Fruit fly (Drosophila melanogaster) whole organism, embryonic: Measurements from ENCODE around the gene dbe.
"Not testable (repeated sequence)": the region's sequence is repeated elsewhere in the genome, so short reads cannot be mapped to it uniquely, and the experiment has no call there.

ENCODE experiments used
- Awh ChIP-seq: fragments of 200-800 bp; sonication (Bioruptor generic); IDR thresholded peaks from 2 replicates; pipeline ENCODE4, ENCODE4 v1.3.6; 2022; ENCODE audit warnings: missing biosample characterization, missing genetic modification characterization
- Blimp-1 ChIP-seq: fragments of 200-800 bp; sonication (Bioruptor generic); optimal IDR thresholded peaks from 3 replicates; lab custom pipeline; 2018; ENCODE audit warnings: missing biosample characterization, missing genetic modification characterization, mild to moderate bottlenecking, moderate library complexity, missing genetic modification reagents
- CG10209 ChIP-seq: fragments of 200-800 bp; sonication (Bioruptor generic); optimal IDR thresholded peaks from 3 replicates; lab custom pipeline; 2017; ENCODE audit warnings: missing biosample characterization, mild to moderate bottlenecking, missing genetic modification characterization, missing genetic modification reagents
- CG10959 ChIP-seq: fragments of 200-800 bp; sonication (Bioruptor generic); IDR thresholded peaks from 2 replicates; pipeline ENCODE4 v1.3.6; 2022; ENCODE audit warnings: missing biosample characterization, missing genetic modification characterization
- CG10979 ChIP-seq: fragments of 200-800 bp; sonication (Bioruptor generic); optimal IDR thresholded peaks from 2 replicates; lab custom pipeline; 2018; ENCODE audit warnings: missing biosample characterization, mild to moderate bottlenecking, missing genetic modification characterization, moderate library complexity
- CG13624 ChIP-seq: fragments of 200-800 bp; sonication (Bioruptor generic); optimal IDR thresholded peaks from 2 replicates; lab custom pipeline; 2016; ENCODE audit warnings: missing biosample characterization, missing genetic modification characterization
- CG1647 ChIP-seq: fragments of 200-800 bp; sonication (Bioruptor generic); optimal IDR thresholded peaks from 3 replicates; lab custom pipeline; 2016; ENCODE audit warnings: missing biosample characterization, missing genetic modification characterization
- CG16813 ChIP-seq: fragments of 200-800 bp; sonication (Bioruptor generic); IDR thresholded peaks from 3 replicates; pipeline ENCODE4 v1.3.6; 2022; ENCODE audit warnings: missing biosample characterization, missing genetic modification characterization; ENCODE audit not compliant: partially characterized antibody
- CG17359 ChIP-seq: fragments of 200-800 bp; sonication (Bioruptor generic); optimal IDR thresholded peaks from 3 replicates; lab custom pipeline; 2018; ENCODE audit warnings: missing biosample characterization, mild to moderate bottlenecking, missing genetic modification characterization, moderate library complexity
- CG17361 ChIP-seq: fragments of 200-800 bp; sonication (Bioruptor generic); IDR thresholded peaks from 3 replicates; pipeline ENCODE4 v1.3.6; 2022; ENCODE audit warnings: missing biosample characterization, missing genetic modification characterization
- CG18262 ChIP-seq: fragments of 200-800 bp; optimal IDR thresholded peaks from 3 replicates; lab custom pipeline; 2019; ENCODE audit warnings: missing biosample characterization, mild to moderate bottlenecking, missing genetic modification characterization, moderate library complexity
- CG2199 ChIP-seq: fragments of 200-800 bp; sonication (Bioruptor generic); IDR thresholded peaks from 3 replicates; pipeline ENCODE4 v1.3.6; 2022; ENCODE audit warnings: missing biosample characterization, missing genetic modification characterization
- CG2712 ChIP-seq: fragments of 200-800 bp; optimal IDR thresholded peaks from 3 replicates; lab custom pipeline; 2019; ENCODE audit warnings: missing biosample characterization, mild to moderate bottlenecking, missing genetic modification characterization, moderate library complexity
- CG2875 ChIP-seq: fragments of 200-800 bp; sonication (Bioruptor generic); optimal IDR thresholded peaks from 2 replicates; lab custom pipeline; 2017; ENCODE audit warnings: missing biosample characterization, mild to moderate bottlenecking, missing genetic modification characterization, missing genetic modification reagents
- CG32772 ChIP-seq: fragments of 200-800 bp; sonication (Bioruptor generic); IDR thresholded peaks from 2 replicates; pipeline ENCODE4 v1.3.6; 2022; ENCODE audit warnings: missing biosample characterization, missing genetic modification characterization
- CG4820 ChIP-seq: fragments of 200-800 bp; sonication (Bioruptor generic); optimal IDR thresholded peaks from 3 replicates; lab custom pipeline; 2016; ENCODE audit warnings: missing biosample characterization, missing genetic modification characterization
- CG7839 ChIP-seq: fragments of 200-800 bp; sonication (Bioruptor generic); optimal IDR thresholded peaks from 3 replicates; lab custom pipeline; 2018; ENCODE audit warnings: missing biosample characterization, mild to moderate bottlenecking, missing genetic modification characterization, moderate library complexity
- CG8944 ChIP-seq: fragments of 200-800 bp; sonication (Bioruptor generic); optimal IDR thresholded peaks from 3 replicates; lab custom pipeline; 2016; ENCODE audit warnings: missing biosample characterization, missing genetic modification characterization
- Elba2 ChIP-seq: fragments of 200-800 bp; sonication (Bioruptor generic); optimal IDR thresholded peaks from 3 replicates; lab custom pipeline; 2016; ENCODE audit warnings: missing biosample characterization, missing genetic modification characterization
- H15 ChIP-seq: fragments of 200-800 bp; sonication (Bioruptor generic); IDR thresholded peaks from 3 replicates; pipeline ENCODE4 v1.3.6; 2022; ENCODE audit warnings: missing biosample characterization, missing genetic modification characterization
- HLH3B ChIP-seq: fragments of 200-800 bp; sonication (Bioruptor generic); IDR thresholded peaks from 2 replicates; pipeline ENCODE4 v1.3.6; 2022; ENCODE audit warnings: missing biosample characterization, missing genetic modification characterization
- Hr78 ChIP-seq, 2 experiments: fragments of 200-800 bp in 1 of 2; fragments of >200 bp in 1 of 2; sonication (Bioruptor generic) in 1 of 2; optimal IDR thresholded peaks; 2 replicates each; lab custom pipeline; 2017 to 2019; ENCODE audit warnings: missing biosample characterization in 2 of 2, missing genetic modification characterization in 2 of 2, mild to moderate bottlenecking in 1 of 2, moderate library complexity in 1 of 2
- NC2β ChIP-seq: fragments of 200-800 bp; sonication (Bioruptor generic); optimal IDR thresholded peaks from 2 replicates; lab custom pipeline; 2016; ENCODE audit warnings: missing biosample characterization, missing genetic modification characterization
- Pdp1 ChIP-seq, 2 experiments: fragments of 200-800 bp; sonication (Bioruptor generic); optimal IDR thresholded peaks; 3 replicates each; lab custom pipeline; 2016; ENCODE audit warnings: missing biosample characterization in 2 of 2, missing genetic modification characterization in 2 of 2, mild to moderate bottlenecking in 1 of 2, moderate library complexity in 1 of 2
- Scr ChIP-seq: fragments of 200-800 bp; sonication (Bioruptor generic); IDR thresholded peaks from 2 replicates; pipeline ENCODE4 v1.3.6; 2022; ENCODE audit warnings: missing biosample characterization, missing genetic modification characterization; ENCODE audit not compliant: partially characterized antibody
- Sox102F ChIP-seq: fragments of 200-800 bp; sonication (Bioruptor generic); optimal IDR thresholded peaks from 2 replicates; lab custom pipeline; 2018; ENCODE audit warnings: missing biosample characterization, mild to moderate bottlenecking, missing genetic modification characterization, moderate library complexity
- Stat92E ChIP-seq, 3 experiments: fragments of >200 bp in 2 of 3; fragments of 200-800 bp in 1 of 3; sonication (Bioruptor generic) in 1 of 3; optimal IDR thresholded peaks; 2 replicates each; lab custom pipeline; 2017 to 2019; ENCODE audit warnings: missing biosample characterization in 3 of 3, missing genetic modification characterization in 3 of 3, mild to moderate bottlenecking in 1 of 3, moderate library complexity in 1 of 3
- Xrp1 ChIP-seq: fragments of 200-800 bp; sonication (Bioruptor generic); IDR thresholded peaks from 2 replicates; pipeline ENCODE4 v1.3.6; 2022; ENCODE audit warnings: missing biosample characterization, missing genetic modification characterization
- dm ChIP-seq: fragments of 200-800 bp; sonication (Bioruptor generic); optimal IDR thresholded peaks from 3 replicates; lab custom pipeline; 2016; ENCODE audit warnings: missing biosample characterization, missing genetic modification characterization
- dmrt99B ChIP-seq: fragments of 200-800 bp; sonication (Bioruptor generic); optimal IDR thresholded peaks from 2 replicates; lab custom pipeline; 2018; ENCODE audit warnings: missing biosample characterization, mild to moderate bottlenecking, missing genetic modification characterization, moderate library complexity
- ewg ChIP-seq: fragments of 200-800 bp; sonication (Bioruptor generic); optimal IDR thresholded peaks from 3 replicates; lab custom pipeline; 2017; ENCODE audit warnings: mild to moderate bottlenecking, missing biosample characterization, missing genetic modification reagents, missing genetic modification characterization
- fd96Cb ChIP-seq: fragments of 200-800 bp; sonication (Bioruptor generic); optimal IDR thresholded peaks from 2 replicates; lab custom pipeline; 2018; ENCODE audit warnings: missing biosample characterization, mild to moderate bottlenecking, missing genetic modification characterization, moderate library complexity
- gce ChIP-seq: fragments of 200-800 bp; sonication (Bioruptor generic); IDR thresholded peaks from 3 replicates; pipeline ENCODE4 v1.3.6; 2022; ENCODE audit warnings: missing biosample characterization, missing genetic modification characterization
- gem ChIP-seq: fragments of 200-800 bp; sonication (Bioruptor generic); optimal IDR thresholded peaks from 2 replicates; lab custom pipeline; 2019; ENCODE audit warnings: missing biosample characterization, mild to moderate bottlenecking, missing genetic modification characterization, moderate library complexity
- gt ChIP-seq: fragments of 200-800 bp; sonication (Bioruptor generic); IDR thresholded peaks from 2 replicates; pipeline ENCODE4 v1.3.6; 2022; ENCODE audit warnings: missing biosample characterization, missing genetic modification characterization
- inv ChIP-seq: fragments of 200-800 bp; sonication (Bioruptor generic); IDR thresholded peaks from 2 replicates; pipeline ENCODE4 v1.3.6; 2022; ENCODE audit warnings: missing biosample characterization, missing genetic modification characterization; ENCODE audit not compliant: partially characterized antibody
- jumu ChIP-seq: fragments of 200-800 bp; sonication (Bioruptor generic); optimal IDR thresholded peaks from 3 replicates; lab custom pipeline; 2016; ENCODE audit warnings: missing biosample characterization, missing genetic modification characterization
- lilli ChIP-seq: fragments of 200-800 bp; sonication (Bioruptor generic); optimal IDR thresholded peaks from 3 replicates; lab custom pipeline; 2016; ENCODE audit warnings: missing biosample characterization, missing genetic modification characterization
- lov ChIP-seq, 2 experiments: fragments of 200-800 bp in 1 of 2; fragments of >200 bp in 1 of 2; sonication (Bioruptor generic) in 1 of 2; IDR thresholded peaks in 1 of 2; optimal IDR thresholded peaks in 1 of 2; 2 replicates in 1 of 2; 3 replicates in 1 of 2; pipeline versions ENCODE4 v1.3.6 to Lab custom; 2017 to 2022; ENCODE audit warnings: missing biosample characterization in 1 of 2, missing genetic modification characterization in 1 of 2
- peb ChIP-seq: fragments of 200-800 bp; sonication (Bioruptor generic); IDR thresholded peaks from 2 replicates; pipeline ENCODE4 v1.3.6; 2022; ENCODE audit warnings: missing biosample characterization, missing genetic modification characterization
- pnt ChIP-seq: fragments of 200-800 bp; sonication (Bioruptor generic); optimal IDR thresholded peaks from 3 replicates; lab custom pipeline; 2016; ENCODE audit warnings: missing biosample characterization, missing genetic modification characterization
- pum ChIP-seq: fragments of 200-800 bp; sonication (Bioruptor generic); optimal IDR thresholded peaks from 2 replicates; lab custom pipeline; 2016; ENCODE audit warnings: missing biosample characterization, missing genetic modification characterization
- repo ChIP-seq: fragments of 200-800 bp; sonication (Bioruptor generic); optimal IDR thresholded peaks from 2 replicates; lab custom pipeline; 2016; ENCODE audit warnings: missing biosample characterization, missing genetic modification characterization
- sisA ChIP-seq: fragments of 200-800 bp; sonication (Bioruptor generic); IDR thresholded peaks from 2 replicates; pipeline ENCODE4 v1.3.6; 2022; ENCODE audit warnings: missing biosample characterization, missing genetic modification characterization
- twi ChIP-seq: fragments of 200-800 bp; optimal IDR thresholded peaks from 2 replicates; lab custom pipeline; 2019; ENCODE audit warnings: missing biosample characterization, mild to moderate bottlenecking, missing genetic modification characterization, moderate library complexity
- unpg ChIP-seq: fragments of 200-800 bp; sonication (Bioruptor generic); optimal IDR thresholded peaks from 3 replicates; lab custom pipeline; 2018; ENCODE audit warnings: missing biosample characterization, mild to moderate bottlenecking, missing genetic modification characterization, moderate library complexity
- z ChIP-seq: fragments of 200-800 bp; sonication (Bioruptor generic); IDR thresholded peaks from 3 replicates; pipeline ENCODE4 v1.3.6; 2022; ENCODE audit warnings: missing biosample characterization, missing genetic modification characterization

Gene dbe

DNA sequence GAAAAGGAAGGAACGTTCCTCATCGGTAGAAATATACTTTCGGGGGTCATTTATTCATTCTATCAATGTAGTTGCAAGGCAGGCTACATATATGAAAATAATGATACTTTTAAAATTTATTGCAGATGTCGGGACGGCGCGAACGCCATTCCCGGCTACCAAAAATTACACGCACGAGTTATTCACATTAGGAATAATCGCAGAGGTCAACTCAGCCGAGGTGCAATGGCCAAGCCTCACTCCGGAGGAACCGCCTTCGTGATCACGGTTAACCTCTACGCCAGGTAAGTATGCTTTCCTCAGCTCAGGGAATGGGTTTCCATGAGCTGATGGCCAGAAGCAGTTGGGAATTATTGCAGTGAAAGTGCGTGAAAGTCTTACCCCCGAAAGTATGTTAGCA, 31.7 kb upstream of the dbe start:
- not testable (repeated sequence) for TF ChIP-seq lov (optimal IDR thresholded peaks at IDR 0.05; lab: Kevin White, UChicago)
- peak; percentile 18; the same call in 1 of the 3 replicates for TF ChIP-seq lov (GFP tag; IDR thresholded peaks at IDR 0.05; lab: Robert Waterston, UW)
- TF ChIP-seq CG16813 (GFP tag; lab: Robert Waterston, UW) = peak; percentile 23; the same call in 1 of the 3 replicates
- TF ChIP-seq CG4820 (GFP tag; lab: Kevin White, UChicago) = peak; percentile 28
- peak; percentile 23; the same call in 1 of the 3 replicates for TF ChIP-seq z
- TF ChIP-seq CG10209 (GFP tag; lab: Kevin White, UChicago) = peak; percentile 52
- TF ChIP-seq CG8944 = peak; percentile 48
- 0 out of 3 replicates have a peak, but pooled peaks have one; percentile 37 for TF ChIP-seq H15 (GFP tag; lab: Robert Waterston, UW)
- TF ChIP-seq CG7839 (tag; lab: Kevin White, UChicago) = peak; percentile 45
- TF ChIP-seq CG1647 (GFP tag; lab: Kevin White, UChicago) = peak; percentile 34
- TF ChIP-seq gce (GFP tag; lab: Robert Waterston, UW) = peak; percentile 46; the same call in 1 of the 3 replicates
- peak; percentile 23; the same call in 1 of the 2 replicates for TF ChIP-seq gt (GFP tag; lab: Robert Waterston, UW)
- peak; percentile 45 for TF ChIP-seq jumu
- peak; percentile 34 for TF ChIP-seq twi
- peak; percentile 70 for TF ChIP-seq NC2β (GFP tag; lab: Kevin White, UChicago)
- TF ChIP-seq Elba2 (GFP tag; lab: Kevin White, UChicago) = peak; percentile 45
- peak; percentile 12 for TF ChIP-seq dm (GFP tag; lab: Kevin White, UChicago)
- peak; percentile 66 for TF ChIP-seq CG10959 (GFP tag; lab: Robert Waterston, UW)
- peak; percentile 88; the same call in 2 of the 3 replicates for TF ChIP-seq CG2199 (GFP tag; lab: Robert Waterston, UW)
- peak; percentile 15 for TF ChIP-seq gem (tag; lab: Kevin White, UChicago)
- TF ChIP-seq CG2875 = peak; percentile 39
- TF ChIP-seq fd96Cb (tag; lab: Kevin White, UChicago) = peak; percentile 30
- peak; percentile 31 for TF ChIP-seq pum (GFP tag; lab: Kevin White, UChicago)
- peak; percentile 7 for TF ChIP-seq Sox102F (GFP tag; lab: Kevin White, UChicago)
- peak in 1 of 2 experiments; percentile 28 for TF ChIP-seq Pdp1 (GFP tag; optimal IDR thresholded peaks at IDR 0.05; lab: Kevin White, UChicago)
- TF ChIP-seq CG13624 (GFP tag; lab: Kevin White, UChicago) = peak; percentile 10
- TF ChIP-seq Stat92E (GFP tag; optimal IDR thresholded peaks at IDR 0.05; lab: Kevin White, UChicago) = peak in 1 of 3 experiments; percentile 90
- TF ChIP-seq Xrp1 (GFP tag; lab: Robert Waterston, UW) = peak; percentile 73
- TF ChIP-seq CG32772 (GFP tag; lab: Robert Waterston, UW) = peak; percentile 19; the same call in 1 of the 2 replicates
- peak; percentile 36; the same call in 2 of the 3 replicates for TF ChIP-seq CG17361 (GFP tag; lab: Robert Waterston, UW)
- TF ChIP-seq repo (GFP tag; lab: Kevin White, UChicago) = peak; percentile 3
- TF ChIP-seq Awh (GFP tag; lab: Robert Waterston, UW) = 0 out of 2 replicates have a peak, but pooled peaks have one; percentile 16
- 0 out of 2 replicates have a peak, but pooled peaks have one; percentile 24 for TF ChIP-seq HLH3B (GFP tag; lab: Robert Waterston, UW)
- peak; percentile 53 for TF ChIP-seq CG17359 (tag; lab: Kevin White, UChicago)
- peak; percentile 36 for TF ChIP-seq dmrt99B (tag; lab: Kevin White, UChicago)
- TF ChIP-seq Hr78 (GFP tag; optimal IDR thresholded peaks at IDR 0.05; lab: Kevin White, UChicago) = peak in 1 of 2 experiments; percentile 29
- 0 out of 2 replicates have a peak, but pooled peaks have one; percentile 27 for TF ChIP-seq Scr (GFP tag; lab: Robert Waterston, UW)
- peak; percentile 47 for TF ChIP-seq CG2712 (tag; lab: Kevin White, UChicago)
- TF ChIP-seq Blimp-1 (GFP tag; lab: Kevin White, UChicago) = peak; percentile 23
- TF ChIP-seq CG18262 (tag; lab: Kevin White, UChicago) = peak; percentile 51
- TF ChIP-seq peb (GFP tag; lab: Robert Waterston, UW) = peak; percentile 48; the same call in 1 of the 2 replicates
- TF ChIP-seq sisA (GFP tag; lab: Robert Waterston, UW) = 0 out of 2 replicates have a peak, but pooled peaks have one; percentile 27
- TF ChIP-seq pnt (GFP tag; lab: Kevin White, UChicago) = peak; percentile 0
- 0 out of 2 replicates have a peak, but pooled peaks have one; percentile 14 for TF ChIP-seq inv
- peak; percentile 14 for TF ChIP-seq unpg (GFP tag; lab: Kevin White, UChicago)
- peak; percentile 49 for TF ChIP-seq lilli (GFP tag; lab: Kevin White, UChicago)
- peak; percentile 11 for TF ChIP-seq ewg (GFP tag; lab: Kevin White, UChicago)
- TF ChIP-seq CG10979 (tag; lab: Kevin White, UChicago) = peak; percentile 50
